Worm (Caenorhabditis elegans) whole organism, L4 larva: Measurements from ENCODE around the gene Y39E4B.6.

Source experiments
- D1046.2 ChIP-seq: fragments of 200-800 bp; sonication (Bioruptor generic); IDR thresholded peaks from 2 replicates; pipeline ENCODE4 v1.3.6; 2022; ENCODE audit warnings: missing genetic modification characterization, missing compliant biosample characterization
- F49E8.2 ChIP-seq: sonication (generic microtip); optimal IDR thresholded peaks from 2 replicates; lab custom pipeline; 2016; ENCODE audit warnings: missing compliant biosample characterization, mild to moderate bottlenecking, missing genetic modification characterization, borderline replicate concordance
- R02D3.7 ChIP-seq: fragments of 150-350 bp; sonication (generic microtip); optimal IDR thresholded peaks from 3 replicates; lab custom pipeline; 2014; ENCODE audit warnings: missing biosample characterization, missing genetic modification characterization
- T20F7.1 ChIP-seq: fragments of 200-800 bp; sonication (Bioruptor generic); optimal IDR thresholded peaks from 2 replicates; lab custom pipeline; 2018; ENCODE audit warnings: mild to moderate bottlenecking, missing genetic modification characterization, missing compliant biosample characterization
- T26A8.4 ChIP-seq: fragments of 200-800 bp; sonication (Bioruptor generic); IDR thresholded peaks from 2 replicates; pipeline ENCODE4 v1.3.6; 2022; ENCODE audit warnings: missing genetic modification characterization, missing compliant biosample characterization
- Y5F2A.4 ChIP-seq: fragments of 200-800 bp; sonication (Bioruptor generic); optimal IDR thresholded peaks from 2 replicates; lab custom pipeline; 2018; ENCODE audit warnings: mild to moderate bottlenecking, missing genetic modification characterization, missing compliant biosample characterization
- ZK546.5 ChIP-seq, 2 experiments: sonication (generic microtip); optimal IDR thresholded peaks; 2 replicates each; lab custom pipeline; 2017; ENCODE audit warnings: missing biosample characterization in 2 of 2, missing genetic modification characterization in 2 of 2
- aha-1 ChIP-seq: fragments of 150-350 bp; peaks from one replicate; lab custom pipeline; 2014; ENCODE audit warnings: missing biosample characterization, missing genetic modification characterization
- aly-2 ChIP-seq: sonication (generic microtip); optimal IDR thresholded peaks from 2 replicates; lab custom pipeline; 2018; ENCODE audit warnings: missing biosample characterization, missing genetic modification characterization
- ama-1 ChIP-seq: fragments of 150-350 bp; optimal IDR thresholded peaks from 2 replicates; lab custom pipeline; 2014; ENCODE audit warnings: inconsistent platforms, mixed read lengths
- attf-4 ChIP-seq: sonication (generic microtip); optimal IDR thresholded peaks from 3 replicates; lab custom pipeline; 2017; ENCODE audit warnings: missing biosample characterization, missing genetic modification characterization
- ceh-82 ChIP-seq: sonication (generic microtip); optimal IDR thresholded peaks from 2 replicates; lab custom pipeline; 2017; ENCODE audit warnings: missing biosample characterization, missing genetic modification characterization
- daf-12 ChIP-seq: fragments of 150-350 bp; optimal IDR thresholded peaks from 2 replicates; lab custom pipeline; 2014; ENCODE audit warnings: missing biosample characterization, missing genetic modification reagents, missing genetic modification characterization
- daf-16 ChIP-seq, 3 experiments: sonication (generic microtip); optimal IDR thresholded peaks; 2 replicates each; lab custom pipeline; 2016 to 2017; ENCODE audit warnings: missing genetic modification characterization in 3 of 3, missing genetic modification reagents in 3 of 3, mild to moderate bottlenecking in 2 of 3, missing compliant biosample characterization in 2 of 3, missing biosample characterization in 1 of 3, moderate library complexity in 1 of 3
- daf-8 ChIP-seq: fragments of 200-800 bp; sonication (Bioruptor generic); IDR thresholded peaks from 2 replicates; pipeline ENCODE4 v1.3.6; 2022; ENCODE audit warnings: missing genetic modification characterization, missing compliant biosample characterization
- dmd-8 ChIP-seq: fragments of 200-800 bp; sonication (Bioruptor generic); IDR thresholded peaks from 2 replicates; pipeline ENCODE4 v1.3.6; 2022; ENCODE audit warnings: missing genetic modification characterization, missing compliant biosample characterization
- dpl-1 ChIP-seq: fragments of 150-350 bp; optimal IDR thresholded peaks from 2 replicates; lab custom pipeline; 2014; ENCODE audit warnings: missing biosample characterization, missing genetic modification reagents, missing genetic modification characterization
- dve-1 ChIP-seq: sonication (generic microtip); optimal IDR thresholded peaks from 2 replicates; lab custom pipeline; 2017; ENCODE audit warnings: antibody characterized with exemption, mild to moderate bottlenecking, missing genetic modification characterization, missing compliant biosample characterization; ENCODE audit not compliant: insufficient read depth
- egl-27 ChIP-seq: sonication (generic microtip); optimal IDR thresholded peaks from 3 replicates; lab custom pipeline; 2017; ENCODE audit warnings: missing biosample characterization, missing genetic modification reagents, missing genetic modification characterization
- fkh-10 ChIP-seq: fragments of 150-350 bp; optimal IDR thresholded peaks from 2 replicates; lab custom pipeline; 2014; ENCODE audit warnings: missing biosample characterization, missing genetic modification reagents, missing genetic modification characterization
- hif-1 ChIP-seq, 2 experiments: sonication (generic microtip); optimal IDR thresholded peaks; 2 replicates each; lab custom pipeline; 2016 to 2017; ENCODE audit warnings: missing compliant biosample characterization in 2 of 2, missing genetic modification characterization in 2 of 2, missing genetic modification reagents in 2 of 2, missing genotype in 2 of 2, mild to moderate bottlenecking in 1 of 2
- hmg-1.1 ChIP-seq: fragments of 200-800 bp; sonication (Bioruptor generic); IDR thresholded peaks from 2 replicates; pipeline ENCODE4 v1.3.6; 2022; ENCODE audit warnings: missing genetic modification reagents, missing genetic modification characterization, missing compliant biosample characterization
- lim-7 ChIP-seq: fragments of 200-800 bp; sonication (Bioruptor generic); IDR thresholded peaks from 2 replicates; pipeline ENCODE4 v1.3.6; 2022; ENCODE audit warnings: missing genetic modification characterization, missing compliant biosample characterization
- lin-1 ChIP-seq: fragments of 200-800 bp; sonication (Bioruptor generic); IDR thresholded peaks from 2 replicates; pipeline ENCODE4 v1.3.6; 2022; ENCODE audit warnings: missing genetic modification reagents, missing genetic modification characterization, missing compliant biosample characterization
- lin-13 ChIP-seq: fragments of 150-350 bp; optimal IDR thresholded peaks from 2 replicates; lab custom pipeline; 2014; ENCODE audit warnings: missing biosample characterization, missing genetic modification reagents, missing genetic modification characterization
- lin-15B ChIP-seq: fragments of 150-350 bp; sonication (generic microtip); optimal IDR thresholded peaks from 3 replicates; lab custom pipeline; 2014; ENCODE audit warnings: missing biosample characterization, missing genetic modification characterization
- lsy-2 ChIP-seq, 2 experiments: fragments of 150-350 bp in 1 of 2; sonication (generic microtip) in 1 of 2; optimal IDR thresholded peaks; 2 replicates each; lab custom pipeline; 2014 to 2017; ENCODE audit warnings: missing biosample characterization in 2 of 2, missing genetic modification characterization in 2 of 2
- madf-9 ChIP-seq: fragments of 200-800 bp; sonication (Bioruptor generic); conservative IDR thresholded peaks from 2 replicates; pipeline ENCODE4 v1.3.6; 2022; ENCODE audit warnings: missing genetic modification reagents, missing genetic modification characterization, missing compliant biosample characterization
- mes-2 ChIP-seq: sonication (generic microtip); optimal IDR thresholded peaks from 2 replicates; lab custom pipeline; 2016; ENCODE audit warnings: missing genotype, mild to moderate bottlenecking, missing genetic modification characterization, missing compliant biosample characterization; ENCODE audit not compliant: poor library complexity, severe bottlenecking
- mxl-3 ChIP-seq: fragments of 200-800 bp; sonication (Bioruptor generic); optimal IDR thresholded peaks from 2 replicates; lab custom pipeline; 2018; ENCODE audit warnings: mild to moderate bottlenecking, missing genetic modification characterization, missing compliant biosample characterization
- nhr-102 ChIP-seq: sonication (generic microtip); optimal IDR thresholded peaks from 2 replicates; lab custom pipeline; 2016; ENCODE audit warnings: mild to moderate bottlenecking, missing genetic modification characterization, moderate library complexity, missing compliant biosample characterization
- nhr-11 ChIP-seq: fragments of 150-350 bp; optimal IDR thresholded peaks from 2 replicates; lab custom pipeline; 2014; ENCODE audit warnings: missing biosample characterization, missing genetic modification characterization
- nhr-111 ChIP-seq: fragments of 200-800 bp; sonication (Bioruptor generic); optimal IDR thresholded peaks from 2 replicates; lab custom pipeline; 2018; ENCODE audit warnings: mild to moderate bottlenecking, missing genetic modification characterization, missing compliant biosample characterization
- nhr-25 ChIP-seq: sonication (generic microtip); optimal IDR thresholded peaks from 2 replicates; lab custom pipeline; 2017; ENCODE audit warnings: missing genetic modification characterization, mild to moderate bottlenecking, missing compliant biosample characterization, antibody characterized with exemption, moderate library complexity, borderline replicate concordance; ENCODE audit not compliant: insufficient read depth
- nhr-41 ChIP-seq: fragments of 200-800 bp; sonication (Bioruptor generic); IDR thresholded peaks from 2 replicates; pipeline ENCODE4 v1.3.6; 2022; ENCODE audit warnings: missing genetic modification reagents, missing genetic modification characterization, missing compliant biosample characterization
- nhr-48 ChIP-seq: sonication (generic microtip); optimal IDR thresholded peaks from 2 replicates; lab custom pipeline; 2016; ENCODE audit warnings: mild to moderate bottlenecking, missing genetic modification characterization, missing compliant biosample characterization
- pha-4 ChIP-seq, 2 experiments: fragments of 150-350 bp in 1 of 2; fragments of 200-800 bp in 1 of 2; sonication (Bioruptor generic) in 1 of 2; IDR thresholded peaks in 1 of 2; optimal IDR thresholded peaks in 1 of 2; 2 replicates each; pipeline versions ENCODE4 v1.3.6 to Lab custom; 2014 to 2022; ENCODE audit warnings: missing genetic modification characterization in 2 of 2, missing genetic modification reagents in 2 of 2, missing biosample characterization in 1 of 2, missing compliant biosample characterization in 1 of 2
- set-16 ChIP-seq: fragments of 200-800 bp; sonication (Bioruptor generic); IDR thresholded peaks from 2 replicates; pipeline ENCODE4 v1.3.6; 2022; ENCODE audit warnings: missing genetic modification reagents, missing genetic modification characterization, missing compliant biosample characterization
- skn-1 ChIP-seq: fragments of 150-350 bp; optimal IDR thresholded peaks from 2 replicates; lab custom pipeline; 2014; ENCODE audit warnings: missing biosample characterization, missing genetic modification characterization
- tag-97 ChIP-seq: fragments of 200-800 bp; sonication (Bioruptor generic); IDR thresholded peaks from 2 replicates; pipeline ENCODE4 v1.3.6; 2022; ENCODE audit warnings: missing genetic modification characterization, missing compliant biosample characterization
- unc-130 ChIP-seq: sonication (generic microtip); optimal IDR thresholded peaks from 2 replicates; lab custom pipeline; 2016; ENCODE audit warnings: missing genetic modification reagents, missing genetic modification characterization, missing compliant biosample characterization
- unc-39 ChIP-seq: sonication (generic microtip); optimal IDR thresholded peaks from 2 replicates; lab custom pipeline; 2017; ENCODE audit warnings: missing biosample characterization, missing genetic modification characterization
- unc-62 ChIP-seq, 3 experiments: fragments of 150-350 bp in 1 of 3; sonication (generic microtip); optimal IDR thresholded peaks in 2 of 3; peaks in 1 of 3; 1 replicate in 1 of 3; 2 replicates in 2 of 3; lab custom pipeline; 2014 to 2017; ENCODE audit warnings: missing biosample characterization in 3 of 3, missing genetic modification characterization in 3 of 3, missing genetic modification reagents in 3 of 3, missing genotype in 1 of 3
- zag-1 ChIP-seq: fragments of 150-350 bp; optimal IDR thresholded peaks from 2 replicates; lab custom pipeline; 2014; ENCODE audit warnings: missing biosample characterization, missing genetic modification characterization
- zfp-2 ChIP-seq: sonication (generic microtip); optimal IDR thresholded peaks from 2 replicates; lab custom pipeline; 2016; ENCODE audit warnings: mild to moderate bottlenecking, missing genetic modification characterization, missing compliant biosample characterization
- zfp-3 ChIP-seq: fragments of 200-800 bp; sonication (Bioruptor generic); conservative IDR thresholded peaks from 2 replicates; pipeline ENCODE4 v1.3.6; 2022; ENCODE audit warnings: missing genetic modification reagents, missing genetic modification characterization, missing compliant biosample characterization

Y39E4B.6 gene

DNA sequence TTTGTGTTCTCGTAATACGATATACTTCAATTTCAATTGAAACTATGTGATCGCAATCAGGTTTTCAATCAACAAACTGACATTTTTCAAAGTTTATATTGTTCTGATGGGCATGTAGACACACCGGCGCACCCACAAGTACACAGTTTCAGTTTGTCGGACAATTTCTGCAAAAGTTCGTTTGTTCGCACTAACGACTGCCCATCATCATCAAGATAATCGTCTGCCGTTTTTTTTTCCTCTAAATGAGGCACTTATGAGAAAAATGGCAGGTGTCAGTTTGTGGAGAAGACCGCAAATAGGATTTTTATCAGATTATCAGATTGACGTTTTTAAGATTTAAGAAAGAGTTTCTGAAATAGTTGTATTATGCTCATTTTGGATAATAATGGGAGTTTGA is 3.7 kb upstream of the Y39E4B.6 start (continued):
- TF ChIP-seq nhr-25 (tag; lab: Kevin White, UChicago) (no peak), nhr-111 (GFP tag; lab: Kevin White, UChicago) (no peak), ceh-82 (tag; lab: Kevin White, UChicago) (no peak), zfp-3 (GFP tag; lab: Robert Waterston, UW) (0 out of 2 replicates have a peak, but pooled peaks have one; percentile 16), pha-4 (GFP tag; IDR thresholded peaks at IDR 0.05; lab: Robert Waterston, UW) (0 out of 2 replicates have a peak, but pooled peaks have one; percentile 7), pha-4 (tag; optimal IDR thresholded peaks at IDR 0.05; lab: Kevin White, UChicago) (no peak), Y5F2A.4 (GFP tag; lab: Kevin White, UChicago) (no peak), lin-1 (no peak), F49E8.2 (no peak), lin-15B (no peak), nhr-41 (GFP tag; lab: Robert Waterston, UW) (no peak), D1046.2 (no peak), skn-1 (tag; lab: Kevin White, UChicago) (no peak), ZK546.5 (tag; optimal IDR thresholded peaks at IDR 0.05; lab: Kevin White, UChicago) (no peak), T26A8.4 (GFP tag; lab: Robert Waterston, UW) (0 out of 2 replicates have a peak, but pooled peaks have one; percentile 36), tag-97 (GFP tag; lab: Robert Waterston, UW) (no peak), aha-1 (tag; lab: Kevin White, UChicago) (peak; percentile 88), madf-9 (GFP tag; lab: Robert Waterston, UW) (no peak), attf-4 (tag; lab: Kevin White, UChicago) (no peak), hmg-1.1 (GFP tag; lab: Robert Waterston, UW) (no peak), fkh-10 (no peak), T20F7.1 (GFP tag; lab: Kevin White, UChicago) (no peak), nhr-48 (peak; percentile 72), zfp-2 (tag; lab: Kevin White, UChicago) (no peak), zag-1 (tag; lab: Kevin White, UChicago) (no peak), R02D3.7 (tag; lab: Kevin White, UChicago) (no peak), daf-12 (no peak), ama-1 (lab: Kevin White, UChicago) (no peak), aly-2 (tag; lab: Kevin White, UChicago) (no peak)
- TF ChIP-seq, all 104 proteins: peak for 10

- TF ChIP-seq set-16 (GFP tag; lab: Robert Waterston, UW) = peak; percentile 78
- TF ChIP-seq lim-7 = no peak
- peak in 1 of 2 experiments; percentile 99 for TF ChIP-seq unc-62 (GFP tag; optimal IDR thresholded peaks at IDR 0.05 in 1 of 2; lab: Kevin White, UChicago)
- no peak for TF ChIP-seq unc-62 (tag; optimal IDR thresholded peaks at IDR 0.05; lab: Kevin White, UChicago)
- TF ChIP-seq R02D3.7 (tag; lab: Kevin White, UChicago) = no peak
- peak; percentile 32 to 81 for TF ChIP-seq hif-1 (tag; optimal IDR thresholded peaks at IDR 0.05; lab: Kevin White, UChicago)
- no peak for TF ChIP-seq dmd-8
- TF ChIP-seq daf-8 (GFP tag; lab: Robert Waterston, UW) = 0 out of 2 replicates have a peak, but pooled peaks have one; percentile 55
- TF ChIP-seq nhr-111 (GFP tag; lab: Kevin White, UChicago) = no peak
- peak; percentile 35 for TF ChIP-seq dpl-1 (GFP tag; lab: Kevin White, UChicago)
- peak; percentile 68 for TF ChIP-seq T20F7.1 (GFP tag; lab: Kevin White, UChicago)
- TF ChIP-seq mxl-3 (GFP tag; lab: Kevin White, UChicago) = peak; percentile 97
- peak; percentile 85 for TF ChIP-seq unc-39 (tag; lab: Kevin White, UChicago)
- 0 out of 2 replicates have a peak, but pooled peaks have one; percentile 41 for TF ChIP-seq D1046.2
- peak; percentile 77 for TF ChIP-seq mes-2 (tag; lab: Kevin White, UChicago)
- TF ChIP-seq unc-130 (GFP tag; lab: Kevin White, UChicago) = no peak
- TF ChIP-seq daf-16 (GFP tag; optimal IDR thresholded peaks at IDR 0.05; lab: Kevin White, UChicago) = peak in 1 of 2 experiments; percentile 41
- TF ChIP-seq daf-16 (tag; optimal IDR thresholded peaks at IDR 0.05; lab: Kevin White, UChicago) = peak; percentile 84
- TF ChIP-seq pha-4 (GFP tag; IDR thresholded peaks at IDR 0.05; lab: Robert Waterston, UW) = peak; percentile 81
- peak; percentile 45 for TF ChIP-seq pha-4 (tag; optimal IDR thresholded peaks at IDR 0.05; lab: Kevin White, UChicago)
- no peak for TF ChIP-seq egl-27 (tag; lab: Kevin White, UChicago)
- TF ChIP-seq nhr-102 = peak; percentile 73
- TF ChIP-seq lin-13 (GFP tag; lab: Kevin White, UChicago) = peak; percentile 82
- TF ChIP-seq dve-1 (tag; lab: Kevin White, UChicago) = peak; percentile 89
- TF ChIP-seq lsy-2 (tag; optimal IDR thresholded peaks at IDR 0.05; lab: Kevin White, UChicago) = peak; percentile 65 to 83
- peak; percentile 86 for TF ChIP-seq nhr-11
Measured at ce11 chrIII:13067884-13068767, 2.4 kb upstream of the Y39E4B.6 start.
